Fruit fly (Drosophila melanogaster) whole organism, embryonic: ENCODE measurements around the gene Pgant8.
A peak's percentile ranks its signal among the peaks of the same experiment; 100 is the strongest.

Experiments
- Ada2b ChIP-seq: fragments of 200-800 bp; sonication (Bioruptor generic); IDR thresholded peaks from 2 replicates; pipeline ENCODE4 v1.3.6; 2022; ENCODE audit warnings: missing biosample characterization, missing genetic modification characterization
- Atf-2 ChIP-seq: fragments of 200-800 bp; sonication (Bioruptor generic); optimal IDR thresholded peaks from 2 replicates; lab custom pipeline; 2016; ENCODE audit warnings: missing biosample characterization, missing genetic modification characterization
- CG1024 ChIP-seq: fragments of 200-800 bp; sonication (Bioruptor generic); IDR thresholded peaks from 2 replicates; pipeline ENCODE4 v1.3.6; 2022; ENCODE audit warnings: missing biosample characterization, missing genetic modification characterization
- CG10366 ChIP-seq: fragments of 200-800 bp; sonication (Bioruptor generic); IDR thresholded peaks from 2 replicates; pipeline ENCODE4 v1.3.6; 2022; ENCODE audit warnings: missing biosample characterization, missing genetic modification characterization
- CG10431 ChIP-seq: fragments of 200-800 bp; sonication (Bioruptor generic); optimal IDR thresholded peaks from 3 replicates; lab custom pipeline; 2018; ENCODE audit warnings: missing biosample characterization, mild to moderate bottlenecking, missing genetic modification characterization
- CG12299 ChIP-seq: fragments of 200-800 bp; sonication (Bioruptor generic); optimal IDR thresholded peaks from 2 replicates; lab custom pipeline; 2018; ENCODE audit warnings: missing biosample characterization, mild to moderate bottlenecking, missing genetic modification characterization
- CG14014 ChIP-seq: fragments of 200-800 bp; sonication (Bioruptor generic); IDR thresholded peaks from 2 replicates; pipeline ENCODE4 v1.3.6; 2022; ENCODE audit warnings: missing biosample characterization, missing genetic modification characterization
- CG16815 ChIP-seq: fragments of 200-800 bp; sonication (Bioruptor generic); optimal IDR thresholded peaks from 3 replicates; lab custom pipeline; 2017; ENCODE audit warnings: missing biosample characterization, mild to moderate bottlenecking, missing genetic modification characterization
- CG18262 ChIP-seq: fragments of 200-800 bp; optimal IDR thresholded peaks from 3 replicates; lab custom pipeline; 2019; ENCODE audit warnings: missing biosample characterization, mild to moderate bottlenecking, missing genetic modification characterization, moderate library complexity
- CG3163 ChIP-seq: fragments of 200-800 bp; sonication (Bioruptor generic); optimal IDR thresholded peaks from 3 replicates; lab custom pipeline; 2016; ENCODE audit warnings: missing biosample characterization, missing genetic modification characterization
- CG5180 ChIP-seq: fragments of 200-800 bp; sonication (Bioruptor generic); optimal IDR thresholded peaks from 3 replicates; lab custom pipeline; 2017; ENCODE audit warnings: missing biosample characterization, missing genetic modification characterization, mild to moderate bottlenecking, moderate library complexity, missing genetic modification reagents
- CG6175 ChIP-seq: fragments of 200-800 bp; sonication (Bioruptor generic); IDR thresholded peaks from 3 replicates; pipeline ENCODE4 v1.3.6; 2022; ENCODE audit warnings: missing biosample characterization, missing genetic modification characterization
- CG6254 ChIP-seq: fragments of 200-800 bp; sonication (Bioruptor generic); optimal IDR thresholded peaks from 3 replicates; lab custom pipeline; 2017; ENCODE audit warnings: mild to moderate bottlenecking, missing biosample characterization, missing genetic modification reagents, missing genetic modification characterization
- CG6683 ChIP-seq: fragments of 200-800 bp; sonication (Bioruptor generic); optimal IDR thresholded peaks from 2 replicates; lab custom pipeline; 2017; ENCODE audit warnings: missing biosample characterization, mild to moderate bottlenecking, missing genetic modification characterization, missing genetic modification reagents
- CG6689 ChIP-seq: fragments of 200-800 bp; sonication (Bioruptor generic); IDR thresholded peaks from 2 replicates; pipeline ENCODE4 v1.3.6; 2022; ENCODE audit warnings: missing biosample characterization, missing genetic modification characterization
- CG7556 ChIP-seq: fragments of 200-800 bp; sonication (Bioruptor generic); optimal IDR thresholded peaks from 2 replicates; lab custom pipeline; 2017; ENCODE audit warnings: missing biosample characterization, mild to moderate bottlenecking, missing genetic modification characterization
- CG8765 ChIP-seq: fragments of 200-800 bp; sonication (Bioruptor generic); IDR thresholded peaks from 2 replicates; pipeline ENCODE4 v1.3.6; 2022; ENCODE audit warnings: missing biosample characterization, missing genetic modification characterization
- Chrac-16 ChIP-seq: fragments of 200-800 bp; sonication (Bioruptor generic); optimal IDR thresholded peaks from 3 replicates; lab custom pipeline; 2016; ENCODE audit warnings: missing biosample characterization, missing genetic modification characterization
- Dbx ChIP-seq: fragments of 200-800 bp; sonication (Bioruptor generic); IDR thresholded peaks from 3 replicates; pipeline ENCODE4 v1.3.6; 2022; ENCODE audit warnings: missing biosample characterization, missing genetic modification characterization
- Ets97D ChIP-seq: fragments of 200-800 bp; sonication (Bioruptor generic); optimal IDR thresholded peaks from 3 replicates; lab custom pipeline; 2016; ENCODE audit warnings: missing biosample characterization, missing genetic modification characterization
- Fer1 ChIP-seq: fragments of 200-800 bp; sonication (Bioruptor generic); optimal IDR thresholded peaks from 2 replicates; lab custom pipeline; 2017; ENCODE audit warnings: missing biosample characterization, mild to moderate bottlenecking, missing genetic modification characterization
- HmgD ChIP-seq: fragments of 200-800 bp; sonication (Bioruptor generic); optimal IDR thresholded peaks from 3 replicates; lab custom pipeline; 2016; ENCODE audit warnings: missing biosample characterization, missing genetic modification characterization
- Hsf ChIP-seq: fragments of 200-800 bp; sonication (Bioruptor generic); optimal IDR thresholded peaks from 3 replicates; lab custom pipeline; 2016; ENCODE audit warnings: missing biosample characterization, missing genetic modification characterization
- Lpt ChIP-seq: fragments of >200 bp; optimal IDR thresholded peaks from 2 replicates; lab custom pipeline; 2018; ENCODE audit warnings: missing biosample characterization, missing genetic modification characterization
- Poxn ChIP-seq: fragments of 200-800 bp; sonication (Bioruptor generic); IDR thresholded peaks from 2 replicates; pipeline ENCODE4 v1.3.6; 2022; ENCODE audit warnings: missing biosample characterization, missing genetic modification characterization
- Ptx1 ChIP-seq: fragments of 200-800 bp; sonication (Bioruptor generic); IDR thresholded peaks from 2 replicates; pipeline ENCODE4 v1.3.6; 2022; ENCODE audit warnings: missing biosample characterization, missing genetic modification characterization
- Scr ChIP-seq: fragments of 200-800 bp; sonication (Bioruptor generic); IDR thresholded peaks from 2 replicates; pipeline ENCODE4 v1.3.6; 2022; ENCODE audit warnings: missing biosample characterization, missing genetic modification characterization; ENCODE audit not compliant: partially characterized antibody
- Sin3A ChIP-seq: fragments of >200 bp; optimal IDR thresholded peaks from 2 replicates; lab custom pipeline; 2018
- Sry-β ChIP-seq: fragments of 200-800 bp; sonication (Bioruptor generic); optimal IDR thresholded peaks from 2 replicates; lab custom pipeline; 2018; ENCODE audit warnings: missing biosample characterization, mild to moderate bottlenecking, missing genetic modification characterization, moderate library complexity
- Vsx1 ChIP-seq: fragments of 200-800 bp; sonication (Bioruptor generic); optimal IDR thresholded peaks from 2 replicates; lab custom pipeline; 2017; ENCODE audit warnings: missing biosample characterization, mild to moderate bottlenecking, missing genetic modification characterization, missing genetic modification reagents
- br ChIP-seq: fragments of >200 bp; optimal IDR thresholded peaks from 2 replicates; lab custom pipeline; 2017
- cg ChIP-seq: fragments of 200-800 bp; sonication (Bioruptor generic); optimal IDR thresholded peaks from 3 replicates; lab custom pipeline; 2019; ENCODE audit warnings: missing biosample characterization, mild to moderate bottlenecking, missing genetic modification characterization, moderate library complexity
- emc ChIP-seq: fragments of 200-800 bp; sonication (Bioruptor generic); optimal IDR thresholded peaks from 2 replicates; lab custom pipeline; 2016; ENCODE audit warnings: missing biosample characterization, missing genetic modification characterization
- esg ChIP-seq: fragments of 200-800 bp; sonication (Bioruptor generic); conservative IDR thresholded peaks from 2 replicates; pipeline ENCODE4 v1.3.6; 2022; ENCODE audit warnings: missing biosample characterization, missing genetic modification characterization
- fd3F ChIP-seq: fragments of 200-800 bp; sonication (Bioruptor generic); optimal IDR thresholded peaks from 2 replicates; lab custom pipeline; 2018; ENCODE audit warnings: missing biosample characterization, mild to moderate bottlenecking, missing genetic modification characterization, moderate library complexity
- h ChIP-seq: fragments of >200 bp; optimal IDR thresholded peaks from 2 replicates; lab custom pipeline; 2017
- ken ChIP-seq: fragments of 200-800 bp; sonication (Bioruptor generic); IDR thresholded peaks from 3 replicates; pipeline ENCODE4 v1.3.6; 2022; ENCODE audit warnings: missing biosample characterization, missing genetic modification characterization
- lov ChIP-seq, 2 experiments: fragments of 200-800 bp in 1 of 2; fragments of >200 bp in 1 of 2; sonication (Bioruptor generic) in 1 of 2; IDR thresholded peaks in 1 of 2; optimal IDR thresholded peaks in 1 of 2; 2 replicates in 1 of 2; 3 replicates in 1 of 2; pipeline versions ENCODE4 v1.3.6 to Lab custom; 2017 to 2022; ENCODE audit warnings: missing biosample characterization in 1 of 2, missing genetic modification characterization in 1 of 2
- mld ChIP-seq: fragments of 200-800 bp; sonication (Bioruptor generic); IDR thresholded peaks from 3 replicates; pipeline ENCODE4 v1.3.6; 2022; ENCODE audit warnings: missing biosample characterization, missing genetic modification characterization; ENCODE audit not compliant: partially characterized antibody
- pb ChIP-seq: fragments of 200-800 bp; sonication (Bioruptor generic); optimal IDR thresholded peaks from 3 replicates; lab custom pipeline; 2016; ENCODE audit warnings: missing biosample characterization, missing genetic modification characterization
- peb ChIP-seq: fragments of 200-800 bp; sonication (Bioruptor generic); IDR thresholded peaks from 2 replicates; pipeline ENCODE4 v1.3.6; 2022; ENCODE audit warnings: missing biosample characterization, missing genetic modification characterization
- pros ChIP-seq: fragments of 200-800 bp; sonication (Bioruptor generic); optimal IDR thresholded peaks from 3 replicates; lab custom pipeline; 2019; ENCODE audit warnings: missing biosample characterization, mild to moderate bottlenecking, missing genetic modification characterization, moderate library complexity
- rib ChIP-seq: fragments of 200-800 bp; sonication (Bioruptor generic); IDR thresholded peaks from 2 replicates; pipeline ENCODE4 v1.3.6; 2022; ENCODE audit warnings: missing biosample characterization, missing genetic modification characterization
- ro ChIP-seq: fragments of 200-800 bp; sonication (Bioruptor generic); IDR thresholded peaks from 2 replicates; pipeline ENCODE4 v1.3.6; 2022; ENCODE audit warnings: missing biosample characterization, missing genetic modification characterization
- sc ChIP-seq, 3 experiments: fragments of >200 bp in 2 of 3; fragments of 200-800 bp in 1 of 3; sonication (Bioruptor generic) in 1 of 3; optimal IDR thresholded peaks; 2 replicates in 2 of 3; 3 replicates in 1 of 3; lab custom pipeline; 2017; ENCODE audit warnings: mild to moderate bottlenecking in 1 of 3, missing biosample characterization in 1 of 3, missing genetic modification characterization in 1 of 3, missing genetic modification reagents in 1 of 3
- sim ChIP-seq: fragments of 200-800 bp; sonication (Bioruptor generic); IDR thresholded peaks from 2 replicates; pipeline ENCODE4 v1.3.6; 2022; ENCODE audit warnings: missing biosample characterization, missing genetic modification characterization
- sr ChIP-seq: fragments of 200-800 bp; sonication (Bioruptor generic); IDR thresholded peaks from 3 replicates; pipeline ENCODE4 v1.3.6; 2022; ENCODE audit warnings: missing biosample characterization, missing genetic modification characterization
- ssp ChIP-seq: fragments of 200-800 bp; sonication (Bioruptor generic); IDR thresholded peaks from 2 replicates; pipeline ENCODE4 v1.3.6; 2022; ENCODE audit warnings: missing biosample characterization, missing genetic modification characterization
- stc ChIP-seq: fragments of 200-800 bp; sonication (Bioruptor generic); IDR thresholded peaks from 2 replicates; pipeline ENCODE4 v1.3.6; 2022; ENCODE audit warnings: missing biosample characterization, missing genetic modification characterization
- trem ChIP-seq: fragments of 200-800 bp; optimal IDR thresholded peaks from 3 replicates; lab custom pipeline; 2019; ENCODE audit warnings: missing biosample characterization, mild to moderate bottlenecking, missing genetic modification characterization, moderate library complexity
- ttk ChIP-seq: fragments of 200-800 bp; sonication (Bioruptor generic); IDR thresholded peaks from 2 replicates; pipeline ENCODE4 v2.1.2; 2022; ENCODE audit warnings: missing biosample characterization, missing genetic modification characterization

Gene Pgant8

dm6 chr3L:15699626-15700337 is 16.1 kb downstream of the Pgant8 start, which contains the start of gene comm2 (continued):
- TF ChIP-seq HmgD (GFP tag; lab: Kevin White, UChicago) = no peak
- no peak for TF ChIP-seq Atf-2 (GFP tag; lab: Kevin White, UChicago)
- no peak for TF ChIP-seq CG6175 (GFP tag; lab: Robert Waterston, UW)
- no peak for TF ChIP-seq sr (GFP tag; lab: Robert Waterston, UW)
- TF ChIP-seq CG10431 = no peak
- no peak for TF ChIP-seq ssp
- TF ChIP-seq CG12299 = no peak
- TF ChIP-seq Sin3A (lab: Kevin White, UChicago) = no peak
- no peak for TF ChIP-seq sc (optimal IDR thresholded peaks at IDR 0.05; lab: Kevin White, UChicago)
- TF ChIP-seq sc (GFP tag; optimal IDR thresholded peaks at IDR 0.05; lab: Kevin White, UChicago) = no peak
- TF ChIP-seq peb (GFP tag; lab: Robert Waterston, UW) = no peak
- peak; percentile 2 for TF ChIP-seq Fer1
- no peak for TF ChIP-seq h (lab: Kevin White, UChicago)
- TF ChIP-seq CG5180 (GFP tag; lab: Kevin White, UChicago) = peak; percentile 30
- TF ChIP-seq CG3163 = no peak
- no peak for TF ChIP-seq ttk
- TF ChIP-seq CG6689 (GFP tag; lab: Robert Waterston, UW) = no peak
- no peak for TF ChIP-seq emc
- no peak for TF ChIP-seq Poxn (GFP tag; lab: Robert Waterston, UW)
- no peak for TF ChIP-seq trem (tag; lab: Kevin White, UChicago)
- TF ChIP-seq mld (GFP tag; lab: Robert Waterston, UW) = no peak
- no peak for TF ChIP-seq CG7556 (GFP tag; lab: Kevin White, UChicago)
- no peak for TF ChIP-seq lov (optimal IDR thresholded peaks at IDR 0.05; lab: Kevin White, UChicago)
- TF ChIP-seq lov (GFP tag; IDR thresholded peaks at IDR 0.05; lab: Robert Waterston, UW) = 0 out of 3 replicates have a peak, but pooled peaks have one; percentile 3
- no peak for TF ChIP-seq br
- TF ChIP-seq ken (GFP tag; lab: Robert Waterston, UW) = no peak
- TF ChIP-seq rib (GFP tag; lab: Robert Waterston, UW) = no peak
- TF ChIP-seq CG10366 (GFP tag; lab: Robert Waterston, UW) = no peak
- TF ChIP-seq cg (GFP tag; lab: Kevin White, UChicago) = no peak
- TF ChIP-seq esg = no peak
- no peak for TF ChIP-seq Vsx1 (GFP tag; lab: Kevin White, UChicago)
- no peak for TF ChIP-seq CG6683 (GFP tag; lab: Kevin White, UChicago)
- TF ChIP-seq CG6254 = no peak
- TF ChIP-seq Hsf (GFP tag; lab: Kevin White, UChicago) = no peak
- 0 out of 3 replicates have a peak, but pooled peaks have one; percentile 20 for TF ChIP-seq Dbx (GFP tag; lab: Robert Waterston, UW)
- TF ChIP-seq Ets97D (GFP tag; lab: Kevin White, UChicago) = no peak
- no peak for TF ChIP-seq fd3F
- TF ChIP-seq stc (GFP tag; lab: Robert Waterston, UW) = no peak; the same call in 1 of the 2 replicates
- no peak for TF ChIP-seq Sry-β (GFP tag; lab: Kevin White, UChicago)
- TF ChIP-seq CG16815 (GFP tag; lab: Kevin White, UChicago) = no peak
- no peak for TF ChIP-seq Ada2b (GFP tag; lab: Robert Waterston, UW)
- peak; percentile 98 for TF ChIP-seq pros (GFP tag; lab: Kevin White, UChicago)
- no peak for TF ChIP-seq CG14014 (GFP tag; lab: Robert Waterston, UW)
- no peak for TF ChIP-seq ro
- no peak for TF ChIP-seq sim (GFP tag; lab: Robert Waterston, UW)
- TF ChIP-seq Lpt (GFP tag; lab: Kevin White, UChicago) = no peak
- no peak for TF ChIP-seq Ptx1
- no peak for TF ChIP-seq CG18262 (tag; lab: Kevin White, UChicago)
- no peak for TF ChIP-seq CG1024 (GFP tag; lab: Robert Waterston, UW)
- TF ChIP-seq pb (GFP tag; lab: Kevin White, UChicago) = no peak
- TF ChIP-seq Scr (GFP tag; lab: Robert Waterston, UW) = peak; percentile 51; the same call in 1 of the 2 replicates
- TF ChIP-seq Chrac-16 (GFP tag; lab: Kevin White, UChicago) = no peak
- TF ChIP-seq CG8765 (GFP tag; lab: Robert Waterston, UW) = no peak
